Worm (Caenorhabditis elegans): Measurements from ENCODE around the gene srh-98.

DNA sequence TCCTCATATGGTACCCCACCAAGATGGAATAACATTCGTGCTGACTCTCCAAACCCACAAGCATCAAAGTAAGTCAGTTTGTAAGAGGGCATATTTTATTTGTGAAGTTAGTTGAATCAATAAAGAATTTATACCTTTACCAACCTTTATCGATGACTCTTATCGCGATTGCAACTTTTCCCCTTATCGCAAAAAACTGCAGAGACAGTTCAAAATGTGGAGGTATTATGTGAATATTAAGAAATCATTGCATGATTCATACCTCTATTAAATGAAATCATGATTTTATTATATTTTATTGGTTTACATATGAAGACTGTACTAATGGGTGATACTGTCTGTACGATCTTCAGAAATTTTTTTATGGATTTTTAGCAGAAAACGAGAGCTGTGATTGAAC lies 3.4 kb downstream of the srh-98 start, which contains the start of gene gst-22:
- no peak for TF ChIP-seq ama-1 (optimal IDR thresholded peaks at IDR 0.05)
- TF ChIP-seq unc-62 (GFP tag; optimal IDR thresholded peaks at IDR 0.05 in 1 of 2) = no peak
- no peak for TF ChIP-seq unc-62 (tag; optimal IDR thresholded peaks at IDR 0.05)

All from whole organism, L4 larva.